Worm (Caenorhabditis elegans) whole organism, L4/young adult: ENCODE data around the gene W06F12.3.

Experiments used
- W03F9.2 ChIP-seq: fragments of 150-350 bp; optimal IDR thresholded peaks from 2 replicates; lab custom pipeline; 2014; ENCODE audit warnings: missing biosample characterization, missing genetic modification characterization
- him-1 ChIP-seq: sonication (generic microtip); optimal IDR thresholded peaks from 2 replicates; lab custom pipeline; 2016; ENCODE audit warnings: missing genotype, missing genetic modification reagents, missing genetic modification characterization, missing compliant biosample characterization

DNA sequence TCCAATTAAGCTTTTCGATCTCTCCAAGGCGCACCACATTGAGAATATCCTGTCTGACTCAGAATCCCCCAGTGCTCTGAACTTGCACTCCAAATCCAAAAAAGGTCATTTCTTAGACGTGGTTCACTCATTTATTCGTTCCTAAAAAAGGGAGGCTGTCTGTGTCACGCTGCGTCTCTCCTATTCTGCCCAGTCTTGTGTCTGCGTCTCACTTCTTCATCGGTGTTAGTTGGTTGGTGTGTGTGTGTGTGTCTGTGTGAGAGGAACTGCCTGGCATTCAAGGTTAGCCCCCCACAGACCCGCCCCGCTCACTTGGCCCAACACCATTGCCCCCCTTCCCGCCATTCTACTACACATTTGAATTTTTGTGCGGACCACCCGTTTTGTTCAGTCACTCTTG, 17.3 kb upstream of the W06F12.3 start:
- TF ChIP-seq him-1 (tag; lab: Kevin White, UChicago) (no peak), W03F9.2 (no peak)
